Worm (Caenorhabditis elegans): Measurements from ENCODE around the gene cyp-33C4.

cyp-33C4 gene

ce11 chrV:2218803-2219202, 17.1 kb upstream of the cyp-33C4 start, which contains the start of gene nhr-56:
Gene nhr-56 (plus strand): TSS chrV:2219004.
- TF ChIP-seq mab-9 (GFP tag; IDR thresholded peaks at IDR 0.05), result no peak
- TF ChIP-seq snu-23 (GFP tag; optimal IDR thresholded peaks at IDR 0.05), result peak; percentile 56
- TF ChIP-seq unc-98 (GFP tag; IDR thresholded peaks at IDR 0.05), result no peak
- TF ChIP-seq hlh-17 (GFP tag; optimal IDR thresholded peaks at IDR 0.05; ENCODE audit: borderline replicate concordance), result no peak
- peak; percentile 68 for TF ChIP-seq zip-4 (GFP tag; optimal IDR thresholded peaks at IDR 0.05)
- no peak for TF ChIP-seq vab-15 (tag; optimal IDR thresholded peaks at IDR 0.05)
- TF ChIP-seq alr-1 (tag; optimal IDR thresholded peaks at IDR 0.05; ENCODE audit: borderline replicate concordance), result no peak
- TF ChIP-seq unc-62 (GFP tag; optimal IDR thresholded peaks at IDR 0.05), result no peak
- no peak for TF ChIP-seq lin-15B (tag; optimal IDR thresholded peaks at IDR 0.05)
- TF ChIP-seq nhr-12 (tag; optimal IDR thresholded peaks at IDR 0.05), result no peak
- no peak for TF ChIP-seq mef-2 (tag; optimal IDR thresholded peaks at IDR 0.05)
- no peak for TF ChIP-seq pag-3 (tag; optimal IDR thresholded peaks at IDR 0.05; ENCODE audit: borderline replicate concordance, insufficient read depth)
- no peak for TF ChIP-seq fkh-10 (GFP tag; optimal IDR thresholded peaks at IDR 0.05)
- peak; percentile 38 for TF ChIP-seq nhr-90 (tag; optimal IDR thresholded peaks at IDR 0.05; ENCODE audit: poor library complexity)
- TF ChIP-seq sox-4 (tag; optimal IDR thresholded peaks at IDR 0.05), result no peak
- peak in 1 of 2 experiments; percentile 63 for TF ChIP-seq lin-35 (GFP tag; optimal IDR thresholded peaks at IDR 0.05)
- TF ChIP-seq sptf-1 (tag; optimal IDR thresholded peaks at IDR 0.05), result no peak
- peak; percentile 11 to 37 (median 13) for TF ChIP-seq ceh-82 (tag; optimal IDR thresholded peaks at IDR 0.05)
- peak in 1 of 2 experiments; percentile 42 for TF ChIP-seq lsy-2 (tag; optimal IDR thresholded peaks at IDR 0.05)
- TF ChIP-seq fkh-4 (tag; optimal IDR thresholded peaks at IDR 0.05; ENCODE audit: borderline replicate concordance), result no peak
- no peak for TF ChIP-seq lin-14 (GFP tag; optimal IDR thresholded peaks at IDR 0.05)
- TF ChIP-seq ztf-11 (tag; optimal IDR thresholded peaks at IDR 0.05), result no peak
- peak; percentile 62 for TF ChIP-seq nhr-71 (tag; optimal IDR thresholded peaks at IDR 0.05)
- no peak for TF ChIP-seq pax-3 (tag; optimal IDR thresholded peaks at IDR 0.05)
- TF ChIP-seq tlp-1 (tag; optimal IDR thresholded peaks at IDR 0.05), result no peak
- TF ChIP-seq lin-13 (GFP tag; optimal IDR thresholded peaks at IDR 0.05), result no peak
- no peak for TF ChIP-seq elt-3 (tag; optimal IDR thresholded peaks at IDR 0.05)
- TF ChIP-seq Y116A8C.19 (tag; optimal IDR thresholded peaks at IDR 0.05; ENCODE audit: borderline replicate concordance), result no peak
- no peak for TF ChIP-seq zag-1 (tag; optimal IDR thresholded peaks at IDR 0.05)
- peak; percentile 27 for TF ChIP-seq elt-2 (tag; optimal IDR thresholded peaks at IDR 0.05)
- no peak for TF ChIP-seq C16A3.4 (tag; optimal IDR thresholded peaks at IDR 0.05)
- TF ChIP-seq ceh-88 (GFP tag; IDR thresholded peaks at IDR 0.05), result no peak
- TF ChIP-seq nhr-11 (tag; optimal IDR thresholded peaks at IDR 0.05), result no peak
- TF ChIP-seq efl-1 (optimal IDR thresholded peaks at IDR 0.05), result peak; percentile 23 to 28
- peak; percentile 3 to 87 for TF ChIP-seq efl-1 (GFP tag; optimal IDR thresholded peaks at IDR 0.05 in 1 of 2)
- no peak for TF ChIP-seq egl-13 (tag; optimal IDR thresholded peaks at IDR 0.05)
- peak; percentile 60 for TF ChIP-seq mep-1 (tag; optimal IDR thresholded peaks at IDR 0.05)
- no peak for TF ChIP-seq ztf-4 (tag; optimal IDR thresholded peaks at IDR 0.05)
- TF ChIP-seq snpc-4 (tag; optimal IDR thresholded peaks at IDR 0.05), result no peak
- no peak for TF ChIP-seq aly-2 (tag; optimal IDR thresholded peaks at IDR 0.05)
- no peak for TF ChIP-seq irx-1 (tag; optimal IDR thresholded peaks at IDR 0.05)
- TF ChIP-seq nhr-19 (GFP tag; conservative IDR thresholded peaks at IDR 0.05), result peak; percentile 14; the same call in 1 of the 2 replicates
- TF ChIP-seq nhr-20 (tag; optimal IDR thresholded peaks at IDR 0.05), result peak; percentile 80
- no peak for TF ChIP-seq isw-1 (GFP tag; IDR thresholded peaks at IDR 0.05)
- TF ChIP-seq nhr-85 (tag), result peak; percentile 72
- peak; percentile 66 for TF ChIP-seq skn-1 (tag; optimal IDR thresholded peaks at IDR 0.05)
- TF ChIP-seq fos-1 (tag; optimal IDR thresholded peaks at IDR 0.05), result no peak
- TF ChIP-seq hpl-2 (GFP tag; optimal IDR thresholded peaks at IDR 0.05), result no peak
- TF ChIP-seq ama-1 (optimal IDR thresholded peaks at IDR 0.05), result no peak
- no peak for TF ChIP-seq F16B12.6 (tag; optimal IDR thresholded peaks at IDR 0.05)
- no peak for TF ChIP-seq ceh-8 (GFP tag; optimal IDR thresholded peaks at IDR 0.05)
- peak; percentile 34 for TF ChIP-seq jun-1 (tag; optimal IDR thresholded peaks at IDR 0.05)
- peak in 1 of 2 experiments; percentile 38 for TF ChIP-seq mdl-1 (tag; optimal IDR thresholded peaks at IDR 0.05)
